Fruit fly (Drosophila melanogaster) ovary, adult (tissue): ENCODE measurements around the gene Rab3GAP1.

Experiments
- CG17801 ChIP-seq: fragments of 200-800 bp; optimal IDR thresholded peaks from 2 replicates; lab custom pipeline; 2019; ENCODE audit warnings: missing biosample characterization, mild to moderate bottlenecking, missing genetic modification characterization, moderate library complexity; ENCODE audit not compliant: partially characterized antibody

Gene Rab3GAP1

dm6 chr2L:1620797-1621196 is 9.8 kb upstream of the Rab3GAP1 start:
- no peak for TF ChIP-seq CG17801 (GFP tag; lab: Kevin White, UChicago)

dm6 chr2L:1619191-1619590 is 8.2 kb upstream of the Rab3GAP1 start:
- no peak for TF ChIP-seq CG17801 (GFP tag; lab: Kevin White, UChicago)

- TF ChIP-seq CG17801 (GFP tag; lab: Kevin White, UChicago): no peak
These were observed 7.7 kb upstream of the Rab3GAP1 start for dm6 chr2L:1618696-1619095.

dm6 chr2L:1617712-1618111 is 6.8 kb upstream of the Rab3GAP1 start:
- TF ChIP-seq CG17801 (GFP tag; lab: Kevin White, UChicago): no peak

- TF ChIP-seq CG17801 (GFP tag; lab: Kevin White, UChicago): no peak
These were observed 4.8 kb upstream of the Rab3GAP1 start for dm6 chr2L:1615753-1616152.

- no peak for TF ChIP-seq CG17801 (GFP tag; lab: Kevin White, UChicago)
These were observed 2.9 kb upstream of the Rab3GAP1 start, which contains the start of gene RFeSP for dm6 chr2L:1613748-1614365. TSS of gene RFeSP (minus strand) at chr2L:1614160.

- TF ChIP-seq CG17801 (GFP tag; lab: Kevin White, UChicago): no peak
These were observed 4.2 kb downstream of the Rab3GAP1 start for dm6 chr2L:1606758-1607157.

dm6 chr2L:1603847-1604246 is 7.1 kb downstream of the Rab3GAP1 start:
- no peak for TF ChIP-seq CG17801 (GFP tag; lab: Kevin White, UChicago)

dm6 chr2L:1596693-1597092 is 14.3 kb downstream of the Rab3GAP1 start:
- TF ChIP-seq CG17801 (GFP tag; lab: Kevin White, UChicago): no peak

dm6 chr2L:1590167-1590566 is 20.8 kb downstream of the Rab3GAP1 start:
- no peak for TF ChIP-seq CG17801 (GFP tag; lab: Kevin White, UChicago)

- no peak for TF ChIP-seq CG17801 (GFP tag; lab: Kevin White, UChicago)
These were observed 23.9 kb downstream of the Rab3GAP1 start, which contains the start of gene nis for dm6 chr2L:1587055-1587454. TSS of gene nis (minus strand) at chr2L:1587155.

dm6 chr2L:1579800-1580199 is 31.2 kb downstream of the Rab3GAP1 start:
- no peak for TF ChIP-seq CG17801 (GFP tag; lab: Kevin White, UChicago)

dm6 chr2L:1579254-1579653 is 31.7 kb downstream of the Rab3GAP1 start:
- TF ChIP-seq CG17801 (GFP tag; lab: Kevin White, UChicago): no peak

- no peak for TF ChIP-seq CG17801 (GFP tag; lab: Kevin White, UChicago)
These were observed 35.4 kb downstream of the Rab3GAP1 start for dm6 chr2L:1575604-1576003.

- no peak for TF ChIP-seq CG17801 (GFP tag; lab: Kevin White, UChicago)
These were observed 36.9 kb downstream of the Rab3GAP1 start for dm6 chr2L:1574009-1574408.

dm6 chr2L:1568631-1569030 is 42.3 kb downstream of the Rab3GAP1 start:
- no peak for TF ChIP-seq CG17801 (GFP tag; lab: Kevin White, UChicago)
